Fruit fly (Drosophila melanogaster): ENCODE data around the gene mRpL39.

DNA sequence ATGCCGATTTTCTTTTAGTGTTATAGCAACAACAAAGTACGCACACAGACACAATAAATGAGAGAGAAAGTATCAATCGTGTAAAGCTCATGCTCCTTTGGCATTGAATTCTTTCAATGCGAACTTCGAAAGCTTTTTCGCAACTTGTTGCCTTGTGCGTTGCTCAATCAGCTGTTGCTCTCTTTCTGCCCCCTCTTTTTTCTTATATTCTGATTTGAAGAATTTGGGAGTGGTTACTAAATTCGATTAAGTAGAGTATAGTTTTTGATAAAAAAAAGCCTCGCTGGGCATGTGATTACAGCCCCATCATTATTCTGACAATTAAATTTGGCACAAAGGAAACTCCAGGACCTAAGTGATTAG is 35.2 kb upstream of the mRpL39 start:
- no peak for TF ChIP-seq CG8478 (optimal IDR thresholded peaks at IDR 0.05)
- no peak for TF ChIP-seq psq (optimal IDR thresholded peaks at IDR 0.05)
- no peak for TF ChIP-seq usp (GFP tag; optimal IDR thresholded peaks at IDR 0.05)
- TF ChIP-seq Dll (optimal IDR thresholded peaks at IDR 0.05) = no peak
- no peak for TF ChIP-seq EcR (GFP tag; optimal IDR thresholded peaks at IDR 0.05)
